Fruit fly (Drosophila melanogaster) whole organism, embryonic: ENCODE measurements around the gene pasi2.
A peak's percentile ranks its signal among the peaks of the same experiment; 100 is the strongest.

Experiments used
- Atf3 ChIP-seq: fragments of 200-800 bp; sonication (Bioruptor generic); optimal IDR thresholded peaks from 3 replicates; lab custom pipeline; 2016; ENCODE audit warnings: missing biosample characterization, missing genetic modification characterization
- Awh ChIP-seq: fragments of 200-800 bp; sonication (Bioruptor generic); IDR thresholded peaks from 2 replicates; pipeline ENCODE4, ENCODE4 v1.3.6; 2022; ENCODE audit warnings: missing biosample characterization, missing genetic modification characterization
- BEAF-32 ChIP-seq: fragments of 200-800 bp; sonication (Bioruptor generic); optimal IDR thresholded peaks from 3 replicates; lab custom pipeline; 2017; ENCODE audit warnings: missing biosample characterization, missing genetic modification characterization, mild to moderate bottlenecking, moderate library complexity, missing genetic modification reagents
- CG10462 ChIP-seq: fragments of 200-800 bp; sonication (Bioruptor generic); optimal IDR thresholded peaks from 2 replicates; lab custom pipeline; 2016; ENCODE audit warnings: missing biosample characterization, missing genetic modification characterization
- CG10654 ChIP-seq: fragments of 200-800 bp; sonication (Bioruptor generic); optimal IDR thresholded peaks from 2 replicates; lab custom pipeline; 2016; ENCODE audit warnings: missing biosample characterization, missing genetic modification characterization
- CG10979 ChIP-seq: fragments of 200-800 bp; sonication (Bioruptor generic); optimal IDR thresholded peaks from 2 replicates; lab custom pipeline; 2018; ENCODE audit warnings: missing biosample characterization, mild to moderate bottlenecking, missing genetic modification characterization, moderate library complexity
- CG13424 ChIP-seq: fragments of 200-800 bp; sonication (Bioruptor generic); optimal IDR thresholded peaks from 2 replicates; lab custom pipeline; 2019; ENCODE audit warnings: missing biosample characterization, mild to moderate bottlenecking, missing genetic modification characterization, moderate library complexity
- CG14441 ChIP-seq: fragments of 200-800 bp; sonication (Bioruptor generic); IDR thresholded peaks from 2 replicates; pipeline ENCODE4 v1.3.6; 2022; ENCODE audit warnings: missing biosample characterization, missing genetic modification characterization
- CG14710 ChIP-seq: fragments of 200-800 bp; sonication (Bioruptor generic); optimal IDR thresholded peaks from 3 replicates; lab custom pipeline; 2019; ENCODE audit warnings: missing biosample characterization, mild to moderate bottlenecking, missing genetic modification characterization, moderate library complexity
- CG15696 ChIP-seq: fragments of 200-800 bp; sonication (Bioruptor generic); optimal IDR thresholded peaks from 2 replicates; lab custom pipeline; 2019; ENCODE audit warnings: missing biosample characterization, mild to moderate bottlenecking, missing genetic modification characterization, moderate library complexity
- CG1647 ChIP-seq: fragments of 200-800 bp; sonication (Bioruptor generic); optimal IDR thresholded peaks from 3 replicates; lab custom pipeline; 2016; ENCODE audit warnings: missing biosample characterization, missing genetic modification characterization
- CG16863 ChIP-seq: fragments of 200-800 bp; sonication (Bioruptor generic); optimal IDR thresholded peaks from 3 replicates; lab custom pipeline; 2016; ENCODE audit warnings: missing biosample characterization, missing genetic modification characterization
- CG17385 ChIP-seq: fragments of 200-800 bp; sonication (Bioruptor generic); optimal IDR thresholded peaks from 3 replicates; lab custom pipeline; 2018; ENCODE audit warnings: missing biosample characterization, mild to moderate bottlenecking, missing genetic modification characterization
- CG1832 ChIP-seq: fragments of 200-800 bp; sonication (Bioruptor generic); optimal IDR thresholded peaks from 2 replicates; lab custom pipeline; 2017; ENCODE audit warnings: missing biosample characterization, mild to moderate bottlenecking, missing genetic modification characterization, inconsistent platforms
- CG2199 ChIP-seq: fragments of 200-800 bp; sonication (Bioruptor generic); IDR thresholded peaks from 3 replicates; pipeline ENCODE4 v1.3.6; 2022; ENCODE audit warnings: missing biosample characterization, missing genetic modification characterization
- CG2712 ChIP-seq: fragments of 200-800 bp; optimal IDR thresholded peaks from 3 replicates; lab custom pipeline; 2019; ENCODE audit warnings: missing biosample characterization, mild to moderate bottlenecking, missing genetic modification characterization, moderate library complexity
- CG30403 ChIP-seq: fragments of 200-800 bp; sonication (Bioruptor generic); optimal IDR thresholded peaks from 3 replicates; lab custom pipeline; 2016; ENCODE audit warnings: missing biosample characterization, missing genetic modification characterization
- CG4360 ChIP-seq: fragments of 200-800 bp; sonication (Bioruptor generic); IDR thresholded peaks from 2 replicates; pipeline ENCODE4 v1.3.6; 2022; ENCODE audit warnings: missing biosample characterization, missing genetic modification characterization
- CG43689 ChIP-seq: fragments of 200-800 bp; sonication (Bioruptor generic); IDR thresholded peaks from 2 replicates; pipeline ENCODE4 v1.3.6; 2022; ENCODE audit warnings: missing biosample characterization, missing genetic modification characterization
- CG4707 ChIP-seq: fragments of 200-800 bp; sonication (Bioruptor generic); optimal IDR thresholded peaks from 2 replicates; lab custom pipeline; 2018; ENCODE audit warnings: missing biosample characterization, mild to moderate bottlenecking, missing genetic modification characterization, moderate library complexity
- CG7556 ChIP-seq: fragments of 200-800 bp; sonication (Bioruptor generic); optimal IDR thresholded peaks from 2 replicates; lab custom pipeline; 2017; ENCODE audit warnings: missing biosample characterization, mild to moderate bottlenecking, missing genetic modification characterization
- CG8765 ChIP-seq: fragments of 200-800 bp; sonication (Bioruptor generic); IDR thresholded peaks from 2 replicates; pipeline ENCODE4 v1.3.6; 2022; ENCODE audit warnings: missing biosample characterization, missing genetic modification characterization
- CG9215 ChIP-seq: fragments of 200-800 bp; sonication (Bioruptor generic); IDR thresholded peaks from 2 replicates; pipeline ENCODE4 v1.3.6; 2022; ENCODE audit warnings: missing biosample characterization, missing genetic modification characterization
- CG9727 ChIP-seq: fragments of 200-800 bp; sonication (Bioruptor generic); optimal IDR thresholded peaks from 3 replicates; lab custom pipeline; 2017; ENCODE audit warnings: missing biosample characterization, mild to moderate bottlenecking, missing genetic modification characterization
- Camta ChIP-seq: fragments of 200-800 bp; sonication (Bioruptor generic); optimal IDR thresholded peaks from 2 replicates; lab custom pipeline; 2016; ENCODE audit warnings: missing biosample characterization, missing genetic modification characterization
- CoRest ChIP-seq: fragments of 200-800 bp; sonication (Bioruptor generic); optimal IDR thresholded peaks from 3 replicates; lab custom pipeline; 2018; ENCODE audit warnings: missing biosample characterization, mild to moderate bottlenecking, missing genetic modification characterization, moderate library complexity
- D19A ChIP-seq: fragments of 200-800 bp; optimal IDR thresholded peaks from 3 replicates; lab custom pipeline; 2019; ENCODE audit warnings: missing biosample characterization, mild to moderate bottlenecking, missing genetic modification characterization, moderate library complexity
- Dref ChIP-seq: fragments of 200-800 bp; sonication (Bioruptor generic); IDR thresholded peaks from 2 replicates; pipeline ENCODE4 v1.3.6; 2022; ENCODE audit warnings: missing biosample characterization, missing genetic modification characterization
- Ets65A ChIP-seq: fragments of 200-800 bp; sonication (Bioruptor generic); peaks from one replicate; lab custom pipeline; 2016; ENCODE audit warnings: missing biosample characterization, missing genetic modification characterization
- Hey ChIP-seq: fragments of 200-800 bp; sonication (Bioruptor generic); optimal IDR thresholded peaks from 3 replicates; lab custom pipeline; 2018; ENCODE audit warnings: missing biosample characterization, mild to moderate bottlenecking, missing genetic modification characterization
- Hmx ChIP-seq: fragments of 200-800 bp; sonication (Bioruptor generic); optimal IDR thresholded peaks from 2 replicates; lab custom pipeline; 2016; ENCODE audit warnings: missing biosample characterization, missing genetic modification characterization
- Hsf ChIP-seq: fragments of 200-800 bp; sonication (Bioruptor generic); optimal IDR thresholded peaks from 3 replicates; lab custom pipeline; 2016; ENCODE audit warnings: missing biosample characterization, missing genetic modification characterization
- Kr ChIP-seq: fragments of 200-800 bp; sonication (Bioruptor generic); optimal IDR thresholded peaks from 2 replicates; lab custom pipeline; 2017; ENCODE audit warnings: missing biosample characterization, mild to moderate bottlenecking, missing genetic modification characterization
- Xrp1 ChIP-seq: fragments of 200-800 bp; sonication (Bioruptor generic); IDR thresholded peaks from 2 replicates; pipeline ENCODE4 v1.3.6; 2022; ENCODE audit warnings: missing biosample characterization, missing genetic modification characterization
- dmrt11E ChIP-seq: fragments of 200-800 bp; sonication (Bioruptor generic); optimal IDR thresholded peaks from 3 replicates; lab custom pipeline; 2018; ENCODE audit warnings: missing biosample characterization, mild to moderate bottlenecking, missing genetic modification characterization, moderate library complexity
- fu2 ChIP-seq: fragments of 200-800 bp; sonication (Bioruptor generic); optimal IDR thresholded peaks from 2 replicates; lab custom pipeline; 2016; ENCODE audit warnings: missing biosample characterization, missing genetic modification characterization
- gcm ChIP-seq: fragments of 200-800 bp; sonication (Bioruptor generic); optimal IDR thresholded peaks from 2 replicates; lab custom pipeline; 2019; ENCODE audit warnings: missing biosample characterization, mild to moderate bottlenecking, missing genetic modification characterization, moderate library complexity
- grau ChIP-seq: fragments of 200-800 bp; optimal IDR thresholded peaks from 3 replicates; lab custom pipeline; 2019; ENCODE audit warnings: missing biosample characterization, mild to moderate bottlenecking, missing genetic modification characterization, moderate library complexity
- grn ChIP-seq: fragments of 200-800 bp; sonication (Bioruptor generic); optimal IDR thresholded peaks from 3 replicates; lab custom pipeline; 2017; ENCODE audit warnings: missing biosample characterization, missing genetic modification characterization
- lola ChIP-seq, 3 experiments: fragments of >200 bp in 2 of 3; fragments of 200-800 bp in 1 of 3; sonication (Bioruptor generic) in 1 of 3; optimal IDR thresholded peaks; 2 replicates each; lab custom pipeline; 2017 to 2019; ENCODE audit warnings: missing biosample characterization in 3 of 3, missing genetic modification characterization in 3 of 3, mild to moderate bottlenecking in 1 of 3, moderate library complexity in 1 of 3
- maf-S ChIP-seq: fragments of 200-800 bp; sonication (Bioruptor generic); optimal IDR thresholded peaks from 2 replicates; lab custom pipeline; 2016; ENCODE audit warnings: missing biosample characterization, missing genetic modification characterization
- pan ChIP-seq, 4 experiments: fragments of >200 bp in 3 of 4; fragments of 200-800 bp in 1 of 4; sonication (Bioruptor generic) in 1 of 4; optimal IDR thresholded peaks in 3 of 4; IDR thresholded peaks in 1 of 4; 2 replicates each; pipeline versions ENCODE4 v1.3.6 to Lab custom; 2017 to 2022; ENCODE audit warnings: missing biosample characterization in 2 of 4, missing genetic modification characterization in 2 of 4, mixed read lengths in 1 of 4
- phol ChIP-seq: fragments of 200-800 bp; sonication (Bioruptor generic); optimal IDR thresholded peaks from 3 replicates; lab custom pipeline; 2018; ENCODE audit warnings: missing biosample characterization, mild to moderate bottlenecking, missing genetic modification characterization, moderate library complexity
- pros ChIP-seq: fragments of 200-800 bp; sonication (Bioruptor generic); optimal IDR thresholded peaks from 3 replicates; lab custom pipeline; 2019; ENCODE audit warnings: missing biosample characterization, mild to moderate bottlenecking, missing genetic modification characterization, moderate library complexity
- row ChIP-seq: fragments of 200-800 bp; sonication (Bioruptor generic); IDR thresholded peaks from 3 replicates; pipeline ENCODE4 v1.3.6; 2022; ENCODE audit warnings: missing biosample characterization, missing genetic modification characterization
- salm ChIP-seq: fragments of 200-800 bp; sonication (Bioruptor generic); optimal IDR thresholded peaks from 2 replicates; lab custom pipeline; 2018; ENCODE audit warnings: missing biosample characterization, mild to moderate bottlenecking, missing genetic modification characterization
- sens ChIP-seq: fragments of 200-800 bp; sonication (Bioruptor generic); peaks from one replicate; lab custom pipeline; 2016; ENCODE audit warnings: missing biosample characterization, missing genetic modification characterization
- shn ChIP-seq: fragments of 200-800 bp; sonication (Bioruptor generic); optimal IDR thresholded peaks from 3 replicates; lab custom pipeline; 2016; ENCODE audit warnings: missing biosample characterization, missing genetic modification characterization
- sqz ChIP-seq: fragments of 200-800 bp; sonication (Bioruptor generic); optimal IDR thresholded peaks from 3 replicates; lab custom pipeline; 2018; ENCODE audit warnings: missing biosample characterization, mild to moderate bottlenecking, missing genetic modification characterization
- zen ChIP-seq: fragments of 200-800 bp; sonication (Bioruptor generic); optimal IDR thresholded peaks from 3 replicates; lab custom pipeline; 2018; ENCODE audit warnings: missing biosample characterization, mild to moderate bottlenecking, missing genetic modification characterization, moderate library complexity

Gene pasi2

DNA sequence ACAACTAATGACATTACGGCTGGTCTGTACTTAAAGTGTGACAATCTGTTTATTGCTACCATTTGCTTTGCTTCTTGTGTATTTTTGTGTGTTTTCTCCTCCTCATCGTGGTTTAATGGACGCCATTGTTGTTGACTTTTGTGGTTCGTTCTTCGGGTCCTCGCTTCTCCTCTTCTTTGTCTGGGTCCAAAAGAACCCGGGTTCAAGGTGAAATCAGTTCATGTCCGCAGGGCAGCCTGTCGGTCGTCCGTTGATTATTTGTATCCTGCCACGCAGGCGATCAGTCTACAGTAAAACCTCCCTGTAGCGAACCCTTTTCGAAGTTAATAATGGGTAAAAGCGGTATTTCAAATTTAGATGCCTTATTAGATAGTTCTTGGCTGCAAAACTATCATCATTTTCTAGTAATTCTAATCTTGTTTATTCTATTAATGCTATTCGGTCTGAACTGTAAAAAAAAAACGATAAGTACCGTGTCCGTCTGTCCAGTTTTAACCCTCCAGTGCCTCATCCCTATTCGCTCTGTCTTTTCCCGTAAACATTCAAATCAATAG lies 14.4 kb downstream of the pasi2 start:
- TF ChIP-seq Xrp1 (GFP tag; lab: Robert Waterston, UW) (peak; percentile 21; the same call in 1 of the 2 replicates), zen (tag; lab: Kevin White, UChicago) (peak; percentile 15), Hmx (GFP tag; lab: Kevin White, UChicago) (no peak), maf-S (GFP tag; lab: Kevin White, UChicago) (no peak), Awh (GFP tag; lab: Robert Waterston, UW) (0 out of 2 replicates have a peak, but pooled peaks have one; percentile 7), CG4360 (GFP tag; lab: Robert Waterston, UW) (no peak), dmrt11E (tag; lab: Kevin White, UChicago) (peak; percentile 24), CG10462 (GFP tag; lab: Kevin White, UChicago) (no peak), Dref (GFP tag; lab: Robert Waterston, UW) (no peak), CoRest (no peak), CG13424 (tag; lab: Kevin White, UChicago) (no peak), salm (tag; lab: Kevin White, UChicago) (no peak), shn (GFP tag; lab: Kevin White, UChicago) (no peak), Camta (GFP tag; lab: Kevin White, UChicago) (no peak), CG2712 (tag; lab: Kevin White, UChicago) (peak; percentile 26), sens (peak; percentile 81), CG8765 (GFP tag; lab: Robert Waterston, UW) (no peak), fu2 (GFP tag; lab: Kevin White, UChicago) (no peak), CG43689 (GFP tag; lab: Robert Waterston, UW) (no peak), lola (GFP tag; optimal IDR thresholded peaks at IDR 0.05; lab: Kevin White, UChicago) (peak in 1 of 3 experiments; percentile 0), CG10979 (peak; percentile 17), gcm (no peak), BEAF-32 (GFP tag; lab: Kevin White, UChicago) (no peak), CG2199 (peak; percentile 74; the same call in 1 of the 3 replicates), grn (GFP tag; lab: Kevin White, UChicago) (no peak), pan (optimal IDR thresholded peaks at IDR 0.05; lab: Kevin White, UChicago) (no peak), pan (GFP tag; optimal IDR thresholded peaks at IDR 0.05 in 1 of 2, IDR thresholded peaks at IDR 0.05 in 1 of 2) (peak in 1 of 2 experiments; percentile 17), CG14710 (tag; lab: Kevin White, UChicago) (no peak), sqz (GFP tag; lab: Kevin White, UChicago) (peak; percentile 28), CG1832 (GFP tag; lab: Kevin White, UChicago) (no peak), Hsf (GFP tag; lab: Kevin White, UChicago) (no peak), Atf3 (no peak), CG15696 (tag; lab: Kevin White, UChicago) (peak; percentile 48), pros (GFP tag; lab: Kevin White, UChicago) (peak; percentile 17), grau (tag; lab: Kevin White, UChicago) (peak; percentile 91), CG9215 (GFP tag; lab: Robert Waterston, UW) (no peak), phol (tag; lab: Kevin White, UChicago) (peak; percentile 42), CG4707 (GFP tag; lab: Kevin White, UChicago) (no peak), Kr (peak; percentile 56), CG7556 (GFP tag; lab: Kevin White, UChicago) (no peak), CG30403 (GFP tag; lab: Kevin White, UChicago) (no peak), Hey (tag; lab: Kevin White, UChicago) (no peak), Ets65A (no peak), CG16863 (GFP tag; lab: Kevin White, UChicago) (no peak), CG14441 (GFP tag; lab: Robert Waterston, UW) (no peak), CG10654 (GFP tag; lab: Kevin White, UChicago) (no peak), CG9727 (GFP tag; lab: Kevin White, UChicago) (peak; percentile 9), D19A (peak; percentile 6), row (GFP tag; lab: Robert Waterston, UW) (no peak), CG1647 (GFP tag; lab: Kevin White, UChicago) (no peak), CG17385 (GFP tag; lab: Kevin White, UChicago) (no peak)
